Fruit fly (Drosophila melanogaster) whole organism, adult: ENCODE results near the gene CG13131.
A peak's percentile ranks its signal among the peaks of the same experiment; 100 is the strongest.

Experiments
- CG33017 ChIP-seq: fragments of 200-800 bp; sonication (Bioruptor generic); optimal IDR thresholded peaks from 2 replicates; lab custom pipeline; 2018; ENCODE audit warnings: missing biosample characterization, mild to moderate bottlenecking, missing genetic modification characterization, moderate library complexity
- CG5204 ChIP-seq: fragments of 200-800 bp; sonication (Bioruptor generic); optimal IDR thresholded peaks from 2 replicates; lab custom pipeline; 2016; ENCODE audit warnings: missing biosample characterization, missing genetic modification characterization
- Clk ChIP-seq: fragments of 200-800 bp; sonication (Bioruptor generic); optimal IDR thresholded peaks from 2 replicates; lab custom pipeline; 2017; ENCODE audit warnings: missing biosample characterization, missing genetic modification characterization
- kay ChIP-seq: fragments of 200-800 bp; sonication (Bioruptor generic); peaks from one replicate; lab custom pipeline; 2016; ENCODE audit warnings: missing biosample characterization, missing genetic modification characterization, borderline replicate concordance
- ovo ChIP-seq: fragments of 200-800 bp; sonication (Bioruptor generic); optimal IDR thresholded peaks from 2 replicates; lab custom pipeline; 2016; ENCODE audit warnings: missing biosample characterization, missing genetic modification characterization
- pad ChIP-seq: fragments of 200-800 bp; sonication (Bioruptor generic); optimal IDR thresholded peaks from 3 replicates; lab custom pipeline; 2017; ENCODE audit warnings: missing biosample characterization, missing genetic modification characterization, mild to moderate bottlenecking, moderate library complexity, missing genetic modification reagents
- tj ChIP-seq: fragments of 200-800 bp; sonication (Bioruptor generic); optimal IDR thresholded peaks from 3 replicates; lab custom pipeline; 2017; ENCODE audit warnings: missing biosample characterization, mild to moderate bottlenecking, missing genetic modification characterization, moderate library complexity

- TF ChIP-seq pad (no peak), CG33017 (peak; percentile 15), tj (GFP tag; lab: Kevin White, UChicago) (no peak), kay (GFP tag; lab: Kevin White, UChicago) (peak; percentile 66), CG5204 (GFP tag; lab: Kevin White, UChicago) (no peak), ovo (no peak), Clk (GFP tag; lab: Kevin White, UChicago) (no peak)
Observed at dm6 chr2L:10049280-10049679, 32.0 kb upstream of the CG13131 start, which contains the start of gene CG33301.
